Worm (Caenorhabditis elegans) whole organism, early embryonic: ENCODE results near the gene col-90.

Experiments
- B0310.2 ChIP-seq: sonication (generic microtip); optimal IDR thresholded peaks from 2 replicates; lab custom pipeline; 2016; ENCODE audit warnings: mild to moderate bottlenecking, missing genetic modification characterization, missing compliant biosample characterization
- ama-1 ChIP-seq: fragments of 150-350 bp; optimal IDR thresholded peaks from 2 replicates; lab custom pipeline; 2014
- ets-7 ChIP-seq: sonication (generic microtip); optimal IDR thresholded peaks from 2 replicates; lab custom pipeline; 2016; ENCODE audit warnings: missing genotype, missing genetic modification characterization, missing compliant biosample characterization
- hmg-4 ChIP-seq: fragments of 200-800 bp; sonication (Bioruptor generic); optimal IDR thresholded peaks from 2 replicates; lab custom pipeline; 2018; ENCODE audit warnings: mild to moderate bottlenecking, missing genetic modification characterization, missing compliant biosample characterization

- TF ChIP-seq ama-1 (lab: Kevin White, UChicago) (no peak), hmg-4 (GFP tag; lab: Kevin White, UChicago) (no peak), ets-7 (tag; lab: Kevin White, UChicago) (no peak), B0310.2 (tag; lab: Kevin White, UChicago) (no peak)
Observed at ce11 chrIII:7986585-7987171, 38.0 kb downstream of the col-90 start, which contains the start of gene hrpk-2.
